Fruit fly (Drosophila melanogaster) whole organism, adult: ENCODE results near the gene SuUR.

ENCODE experiments used
- CG11617 ChIP-seq: fragments of 200-800 bp; sonication (Bioruptor generic); optimal IDR thresholded peaks from 2 replicates; lab custom pipeline; 2017; ENCODE audit warnings: mild to moderate bottlenecking, missing biosample characterization, missing genetic modification reagents, missing genetic modification characterization
- CG12768 ChIP-seq: fragments of 200-800 bp; sonication (Bioruptor generic); optimal IDR thresholded peaks from 2 replicates; lab custom pipeline; 2017; ENCODE audit warnings: missing biosample characterization, missing genetic modification characterization, mild to moderate bottlenecking, moderate library complexity, missing genetic modification reagents
- CG14711 ChIP-seq: fragments of 200-800 bp; sonication (Bioruptor generic); optimal IDR thresholded peaks from 2 replicates; lab custom pipeline; 2018; ENCODE audit warnings: missing biosample characterization, mild to moderate bottlenecking, missing genetic modification characterization, moderate library complexity
- CG33017 ChIP-seq: fragments of 200-800 bp; sonication (Bioruptor generic); optimal IDR thresholded peaks from 2 replicates; lab custom pipeline; 2018; ENCODE audit warnings: missing biosample characterization, mild to moderate bottlenecking, missing genetic modification characterization, moderate library complexity
- CG7045 ChIP-seq: fragments of 200-800 bp; sonication (Bioruptor generic); optimal IDR thresholded peaks from 2 replicates; lab custom pipeline; 2017; ENCODE audit warnings: missing biosample characterization, mild to moderate bottlenecking, missing genetic modification characterization
- CG7101 ChIP-seq: fragments of 200-800 bp; sonication (Bioruptor generic); optimal IDR thresholded peaks from 2 replicates; lab custom pipeline; 2018; ENCODE audit warnings: missing biosample characterization, mild to moderate bottlenecking, missing genetic modification characterization, moderate library complexity
- Crg-1 ChIP-seq: fragments of 200-800 bp; sonication (Bioruptor generic); optimal IDR thresholded peaks from 2 replicates; lab custom pipeline; 2016; ENCODE audit warnings: missing biosample characterization, missing genetic modification characterization
- Mnt ChIP-seq: fragments of 200-800 bp; sonication (Bioruptor generic); optimal IDR thresholded peaks from 2 replicates; lab custom pipeline; 2016; ENCODE audit warnings: missing biosample characterization, mild to moderate bottlenecking, missing genetic modification characterization
- bab1 ChIP-seq: fragments of 200-800 bp; sonication (Bioruptor generic); optimal IDR thresholded peaks from 3 replicates; lab custom pipeline; 2019; ENCODE audit warnings: missing biosample characterization, mild to moderate bottlenecking, missing genetic modification characterization, moderate library complexity
- cnc ChIP-seq, 2 experiments: fragments of >200 bp; optimal IDR thresholded peaks; 2 replicates each; lab custom pipeline; 2017
- kay ChIP-seq: fragments of 200-800 bp; sonication (Bioruptor generic); peaks from one replicate; lab custom pipeline; 2016; ENCODE audit warnings: missing biosample characterization, missing genetic modification characterization, borderline replicate concordance
- ovo ChIP-seq: fragments of 200-800 bp; sonication (Bioruptor generic); optimal IDR thresholded peaks from 2 replicates; lab custom pipeline; 2016; ENCODE audit warnings: missing biosample characterization, missing genetic modification characterization
- pad ChIP-seq: fragments of 200-800 bp; sonication (Bioruptor generic); optimal IDR thresholded peaks from 3 replicates; lab custom pipeline; 2017; ENCODE audit warnings: missing biosample characterization, missing genetic modification characterization, mild to moderate bottlenecking, moderate library complexity, missing genetic modification reagents
- toe ChIP-seq: fragments of 200-800 bp; sonication (Bioruptor generic); optimal IDR thresholded peaks from 2 replicates; lab custom pipeline; 2016; ENCODE audit warnings: missing biosample characterization, missing genetic modification characterization

- TF ChIP-seq Crg-1 (GFP tag; lab: Kevin White, UChicago) (no peak), cnc (optimal IDR thresholded peaks at IDR 0.05; lab: Kevin White, UChicago) (no peak), CG33017 (no peak), bab1 (GFP tag; lab: Kevin White, UChicago) (no peak), pad (no peak), CG7045 (GFP tag; lab: Kevin White, UChicago) (no peak), toe (GFP tag; lab: Kevin White, UChicago) (no peak), kay (GFP tag; lab: Kevin White, UChicago) (no peak), CG11617 (GFP tag; lab: Kevin White, UChicago) (no peak), Mnt (GFP tag; lab: Kevin White, UChicago) (no peak), CG12768 (no peak), ovo (GFP tag; lab: Kevin White, UChicago) (no peak), CG7101 (tag; lab: Kevin White, UChicago) (no peak), CG14711 (tag; lab: Kevin White, UChicago) (no peak)
These were observed 42.8 kb upstream of the SuUR start for dm6 chr3L:11021958-11022357.
